Worm (Caenorhabditis elegans) whole organism, L1 larva: ENCODE data around the gene ttr-21.
A peak's percentile ranks its signal among the peaks of the same experiment; 100 is the strongest.

Experiments used
- ama-1 ChIP-seq: fragments of 150-350 bp; optimal IDR thresholded peaks from 2 replicates; lab custom pipeline; 2014
- dpl-1 ChIP-seq, 3 experiments: fragments of 150-350 bp in 2 of 3; sonication (generic microtip) in 1 of 3; optimal IDR thresholded peaks; 2 replicates each; lab custom pipeline; 2014 to 2017; ENCODE audit warnings: missing biosample characterization in 3 of 3, missing genetic modification characterization in 3 of 3, missing genetic modification reagents in 3 of 3
- elt-2 ChIP-seq: sonication (generic microtip); optimal IDR thresholded peaks from 2 replicates; lab custom pipeline; 2016; ENCODE audit warnings: missing genetic modification characterization, mild to moderate bottlenecking, inconsistent platforms, missing compliant biosample characterization, missing genetic modification reagents
- fkh-10 ChIP-seq: sonication (generic microtip); optimal IDR thresholded peaks from 2 replicates; lab custom pipeline; 2017; ENCODE audit warnings: missing biosample characterization, missing genetic modification reagents, missing genetic modification characterization
- lin-13 ChIP-seq: fragments of 150-350 bp; optimal IDR thresholded peaks from 2 replicates; lab custom pipeline; 2014; ENCODE audit warnings: missing biosample characterization, missing genetic modification reagents, missing genetic modification characterization
- lin-35 ChIP-seq, 2 experiments: fragments of 150-350 bp; optimal IDR thresholded peaks; 2 replicates each; lab custom pipeline; 2014; ENCODE audit warnings: missing biosample characterization in 2 of 2, missing genetic modification characterization in 2 of 2, missing genetic modification reagents in 2 of 2
- mdl-1 ChIP-seq, 2 experiments: fragments of 150-350 bp; optimal IDR thresholded peaks; 2 replicates each; lab custom pipeline; 2014 to 2017; ENCODE audit warnings: missing biosample characterization in 2 of 2, missing genetic modification characterization in 2 of 2, inconsistent platforms in 1 of 2
- nhr-20 ChIP-seq: sonication (generic microtip); optimal IDR thresholded peaks from 2 replicates; lab custom pipeline; 2016; ENCODE audit warnings: mild to moderate bottlenecking, missing genetic modification characterization, missing compliant biosample characterization
- nhr-76 ChIP-seq: sonication (generic microtip); optimal IDR thresholded peaks from 2 replicates; lab custom pipeline; 2017; ENCODE audit warnings: missing biosample characterization, missing genetic modification characterization
- nhr-77 ChIP-seq: fragments of 150-350 bp; optimal IDR thresholded peaks from 2 replicates; lab custom pipeline; 2014; ENCODE audit warnings: missing biosample characterization, missing genetic modification characterization
- unc-30 ChIP-seq: sonication (generic microtip); optimal IDR thresholded peaks from 2 replicates; lab custom pipeline; 2017; ENCODE audit warnings: missing biosample characterization, missing genetic modification characterization

DNA sequence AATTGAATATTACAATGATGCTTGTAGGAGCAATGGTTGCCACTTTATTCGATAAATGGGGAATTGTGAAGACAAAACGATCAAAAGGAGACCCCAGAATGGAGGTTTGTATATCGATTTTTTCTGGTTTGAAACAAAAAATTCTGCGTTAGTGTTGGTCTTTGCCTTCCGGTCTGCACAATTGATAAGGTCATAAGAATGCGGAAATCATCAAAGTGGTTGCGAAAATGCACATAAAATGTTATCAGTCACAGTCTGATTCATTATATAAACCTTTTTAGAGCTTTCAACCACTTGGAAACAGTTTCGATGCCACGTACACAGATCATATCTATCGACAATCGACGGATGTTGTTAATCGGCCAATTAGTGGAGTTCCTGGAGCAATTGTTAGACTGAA lies 39.4 kb upstream of the ttr-21 start:
- TF ChIP-seq lin-13 (GFP tag; lab: Kevin White, UChicago) = no peak
- TF ChIP-seq fkh-10 = no peak
- TF ChIP-seq mdl-1 (tag; optimal IDR thresholded peaks at IDR 0.05; lab: Kevin White, UChicago) = no peak
- no peak for TF ChIP-seq nhr-77 (tag; lab: Kevin White, UChicago)
- TF ChIP-seq unc-30 = no peak
- TF ChIP-seq lin-35 (GFP tag; optimal IDR thresholded peaks at IDR 0.05; lab: Kevin White, UChicago) = peak in 1 of 2 experiments; percentile 48
- TF ChIP-seq nhr-20 (tag; lab: Kevin White, UChicago) = no peak
- TF ChIP-seq nhr-76 = no peak
- no peak for TF ChIP-seq ama-1
- no peak for TF ChIP-seq dpl-1 (GFP tag; optimal IDR thresholded peaks at IDR 0.05; lab: Kevin White, UChicago)
- TF ChIP-seq elt-2 (tag; lab: Kevin White, UChicago) = peak; percentile 85
